Fruit fly (Drosophila melanogaster): ENCODE data around the gene CG7730.

Gene CG7730

dm6 chr3L:17007041-17007471, 20.3 kb upstream of the CG7730 start (continued):
- no peak for TF ChIP-seq CG17186 (GFP tag; optimal IDR thresholded peaks at IDR 0.05)
- TF ChIP-seq pum (GFP tag; optimal IDR thresholded peaks at IDR 0.05) = no peak
- TF ChIP-seq tio (GFP tag; optimal IDR thresholded peaks at IDR 0.05) = peak; percentile 5
- TF ChIP-seq CG12769 (tag; optimal IDR thresholded peaks at IDR 0.05) = peak; percentile 31
- no peak for TF ChIP-seq tna (GFP tag; IDR thresholded peaks at IDR 0.05; ENCODE audit: partially characterized antibody)
- peak; percentile 3 for TF ChIP-seq Dip3 (GFP tag; optimal IDR thresholded peaks at IDR 0.05)
- TF ChIP-seq Dp (GFP tag; optimal IDR thresholded peaks at IDR 0.05) = no peak
- TF ChIP-seq sima (GFP tag; optimal IDR thresholded peaks at IDR 0.05) = no peak
- TF ChIP-seq phol (tag; optimal IDR thresholded peaks at IDR 0.05) = peak; percentile 28
- peak; percentile 13 for TF ChIP-seq lilli (GFP tag; optimal IDR thresholded peaks at IDR 0.05)
- no peak for TF ChIP-seq Hand (GFP tag; optimal IDR thresholded peaks at IDR 0.05)
- TF ChIP-seq danr (GFP tag; IDR thresholded peaks at IDR 0.05) = no peak
- TF ChIP-seq CG6654 (GFP tag; optimal IDR thresholded peaks at IDR 0.05) = no peak
- no peak for TF ChIP-seq CG33213 (GFP tag; optimal IDR thresholded peaks at IDR 0.05)
- TF ChIP-seq B-H1 (GFP tag; IDR thresholded peaks at IDR 0.05) = peak; percentile 24; the same call in 2 of the 3 replicates
- TF ChIP-seq H15 (GFP tag; IDR thresholded peaks at IDR 0.05) = 0 out of 3 replicates have a peak, but pooled peaks have one; percentile 28
- no peak for TF ChIP-seq crc (GFP tag; optimal IDR thresholded peaks at IDR 0.05)
- TF ChIP-seq CG8388 (GFP tag; optimal IDR thresholded peaks at IDR 0.05) = no peak
- TF ChIP-seq CG17568 (GFP tag; optimal IDR thresholded peaks at IDR 0.05) = no peak
- TF ChIP-seq CG10979 (tag; optimal IDR thresholded peaks at IDR 0.05) = peak; percentile 8
- no peak for TF ChIP-seq Scr (GFP tag; IDR thresholded peaks at IDR 0.05; ENCODE audit: partially characterized antibody)
- no peak for TF ChIP-seq CG15696 (tag; optimal IDR thresholded peaks at IDR 0.05)
- no peak; the same call in 1 of the 2 replicates for TF ChIP-seq CG9215 (GFP tag; IDR thresholded peaks at IDR 0.05)
- peak; percentile 35 for TF ChIP-seq CG9817 (tag; optimal IDR thresholded peaks at IDR 0.05)
- TF ChIP-seq YL-1 (GFP tag; optimal IDR thresholded peaks at IDR 0.05) = no peak
- TF ChIP-seq Oli (tag; optimal IDR thresholded peaks at IDR 0.05) = peak; percentile 17
- peak; percentile 25; the same call in 1 of the 2 replicates for TF ChIP-seq esg (GFP tag; conservative IDR thresholded peaks at IDR 0.05)
- TF ChIP-seq odd (GFP tag; optimal IDR thresholded peaks at IDR 0.05) = no peak
- TF ChIP-seq CG32532 (GFP tag; IDR thresholded peaks at IDR 0.05) = peak; percentile 72
- no peak for TF ChIP-seq CG1602 (GFP tag; optimal IDR thresholded peaks at IDR 0.05)
- no peak for TF ChIP-seq ems (GFP tag; optimal IDR thresholded peaks at IDR 0.05)
- peak; percentile 25 for TF ChIP-seq bcd (GFP tag; optimal IDR thresholded peaks at IDR 0.05)
- no peak for TF ChIP-seq trem (tag; optimal IDR thresholded peaks at IDR 0.05)
- TF ChIP-seq dpn (GFP tag; optimal IDR thresholded peaks at IDR 0.05) = peak in 1 of 2 experiments; percentile 4
- no peak for TF ChIP-seq Max (GFP tag; optimal IDR thresholded peaks at IDR 0.05)
- peak; percentile 16; the same call in 1 of the 2 replicates for TF ChIP-seq CG31224 (GFP tag; IDR thresholded peaks at IDR 0.05)
- TF ChIP-seq Dref (GFP tag; IDR thresholded peaks at IDR 0.05) = no peak
- TF ChIP-seq B-H2 (GFP tag; optimal IDR thresholded peaks at IDR 0.05) = no peak
- TF ChIP-seq tap (tag; optimal IDR thresholded peaks at IDR 0.05) = no peak
- TF ChIP-seq Awh (GFP tag; IDR thresholded peaks at IDR 0.05) = no peak
- no peak for TF ChIP-seq br (optimal IDR thresholded peaks at IDR 0.05)
- no peak for TF ChIP-seq CG8478 (optimal IDR thresholded peaks at IDR 0.05)
- no peak for TF ChIP-seq CG8290 (GFP tag; optimal IDR thresholded peaks at IDR 0.05)
- peak in 1 of 2 experiments; percentile 56 for TF ChIP-seq CG8290 (tag; optimal IDR thresholded peaks at IDR 0.05)
- TF ChIP-seq ttk (GFP tag; IDR thresholded peaks at IDR 0.05) = peak; percentile 46
- TF ChIP-seq CG3281 (GFP tag; optimal IDR thresholded peaks at IDR 0.05) = peak; percentile 7
- TF ChIP-seq lbe (GFP tag; optimal IDR thresholded peaks at IDR 0.05) = peak; percentile 19
- no peak for TF ChIP-seq Mes4 (GFP tag; optimal IDR thresholded peaks at IDR 0.05)
- TF ChIP-seq Doc2 (GFP tag; IDR thresholded peaks at IDR 0.05) = no peak
- TF ChIP-seq CG4360 (GFP tag; IDR thresholded peaks at IDR 0.05) = no peak
- no peak for TF ChIP-seq CG14710 (tag; optimal IDR thresholded peaks at IDR 0.05)
- TF ChIP-seq Hey (tag; optimal IDR thresholded peaks at IDR 0.05) = peak; percentile 28
